Fruit fly (Drosophila melanogaster) whole organism, embryonic: ENCODE measurements around the gene mfr.

Source experiments
- Atf3 ChIP-seq: fragments of 200-800 bp; sonication (Bioruptor generic); optimal IDR thresholded peaks from 3 replicates; lab custom pipeline; 2016; ENCODE audit warnings: missing biosample characterization, missing genetic modification characterization
- Atf6 ChIP-seq: fragments of 200-800 bp; sonication (Bioruptor generic); IDR thresholded peaks from 2 replicates; pipeline ENCODE4 v1.3.6; 2022; ENCODE audit warnings: missing biosample characterization, missing genetic modification characterization
- BtbVII ChIP-seq: fragments of 200-800 bp; sonication (Bioruptor generic); optimal IDR thresholded peaks from 3 replicates; lab custom pipeline; 2017; ENCODE audit warnings: missing biosample characterization, mild to moderate bottlenecking, missing genetic modification characterization
- CG10979 ChIP-seq: fragments of 200-800 bp; sonication (Bioruptor generic); optimal IDR thresholded peaks from 2 replicates; lab custom pipeline; 2018; ENCODE audit warnings: missing biosample characterization, mild to moderate bottlenecking, missing genetic modification characterization, moderate library complexity
- CG11695 ChIP-seq: fragments of 200-800 bp; sonication (Bioruptor generic); IDR thresholded peaks from 3 replicates; pipeline ENCODE4 v1.3.6; 2022; ENCODE audit warnings: missing biosample characterization, missing genetic modification characterization
- CG14710 ChIP-seq: fragments of 200-800 bp; sonication (Bioruptor generic); optimal IDR thresholded peaks from 3 replicates; lab custom pipeline; 2019; ENCODE audit warnings: missing biosample characterization, mild to moderate bottlenecking, missing genetic modification characterization, moderate library complexity
- CG14965 ChIP-seq: fragments of 200-800 bp; sonication (Bioruptor generic); optimal IDR thresholded peaks from 2 replicates; lab custom pipeline; 2016; ENCODE audit warnings: missing biosample characterization, missing genetic modification characterization, borderline replicate concordance
- CG18476 ChIP-seq: fragments of 200-800 bp; sonication (Bioruptor generic); optimal IDR thresholded peaks from 2 replicates; lab custom pipeline; 2016; ENCODE audit warnings: missing biosample characterization, mild to moderate bottlenecking, missing genetic modification characterization
- CG2120 ChIP-seq: fragments of 200-800 bp; sonication (Bioruptor generic); optimal IDR thresholded peaks from 3 replicates; lab custom pipeline; 2016; ENCODE audit warnings: missing biosample characterization, missing genetic modification characterization
- CG2712 ChIP-seq: fragments of 200-800 bp; optimal IDR thresholded peaks from 3 replicates; lab custom pipeline; 2019; ENCODE audit warnings: missing biosample characterization, mild to moderate bottlenecking, missing genetic modification characterization, moderate library complexity
- CG31365 ChIP-seq: fragments of 200-800 bp; sonication (Bioruptor generic); optimal IDR thresholded peaks from 2 replicates; lab custom pipeline; 2018; ENCODE audit warnings: missing biosample characterization, mild to moderate bottlenecking, missing genetic modification characterization
- CG3163 ChIP-seq: fragments of 200-800 bp; sonication (Bioruptor generic); optimal IDR thresholded peaks from 3 replicates; lab custom pipeline; 2016; ENCODE audit warnings: missing biosample characterization, missing genetic modification characterization
- CG32767 ChIP-seq: fragments of 200-800 bp; sonication (Bioruptor generic); IDR thresholded peaks from 2 replicates; pipeline ENCODE4 v1.3.6; 2022; ENCODE audit warnings: missing biosample characterization, missing genetic modification characterization
- CG3847 ChIP-seq: fragments of 200-800 bp; sonication (Bioruptor generic); IDR thresholded peaks from 2 replicates; pipeline ENCODE4 v1.3.6; 2022; ENCODE audit warnings: missing biosample characterization, missing genetic modification characterization
- CG3995 ChIP-seq: fragments of 200-800 bp; sonication (Bioruptor generic); optimal IDR thresholded peaks from 3 replicates; lab custom pipeline; 2016; ENCODE audit warnings: missing biosample characterization, missing genetic modification characterization
- CG4707 ChIP-seq: fragments of 200-800 bp; sonication (Bioruptor generic); optimal IDR thresholded peaks from 2 replicates; lab custom pipeline; 2018; ENCODE audit warnings: missing biosample characterization, mild to moderate bottlenecking, missing genetic modification characterization, moderate library complexity
- CG6791 ChIP-seq: fragments of 200-800 bp; sonication (Bioruptor generic); IDR thresholded peaks from 3 replicates; pipeline ENCODE4 v1.3.6; 2022; ENCODE audit warnings: missing biosample characterization, missing genetic modification characterization; ENCODE audit not compliant: partially characterized antibody
- CG6854 ChIP-seq: fragments of 200-800 bp; sonication (Bioruptor generic); optimal IDR thresholded peaks from 3 replicates; lab custom pipeline; 2017; ENCODE audit warnings: missing biosample characterization, mild to moderate bottlenecking, missing genetic modification characterization
- CG7556 ChIP-seq: fragments of 200-800 bp; sonication (Bioruptor generic); optimal IDR thresholded peaks from 2 replicates; lab custom pipeline; 2017; ENCODE audit warnings: missing biosample characterization, mild to moderate bottlenecking, missing genetic modification characterization
- CG8290 ChIP-seq, 3 experiments: fragments of 200-800 bp; sonication (Bioruptor generic); optimal IDR thresholded peaks; 2 replicates each; lab custom pipeline; 2016 to 2019; ENCODE audit warnings: missing biosample characterization in 3 of 3, missing genetic modification characterization in 3 of 3, mild to moderate bottlenecking in 2 of 3, moderate library complexity in 1 of 3
- CoRest ChIP-seq: fragments of 200-800 bp; sonication (Bioruptor generic); optimal IDR thresholded peaks from 3 replicates; lab custom pipeline; 2018; ENCODE audit warnings: missing biosample characterization, mild to moderate bottlenecking, missing genetic modification characterization, moderate library complexity
- D19A ChIP-seq: fragments of 200-800 bp; optimal IDR thresholded peaks from 3 replicates; lab custom pipeline; 2019; ENCODE audit warnings: missing biosample characterization, mild to moderate bottlenecking, missing genetic modification characterization, moderate library complexity
- Dref ChIP-seq: fragments of 200-800 bp; sonication (Bioruptor generic); IDR thresholded peaks from 2 replicates; pipeline ENCODE4 v1.3.6; 2022; ENCODE audit warnings: missing biosample characterization, missing genetic modification characterization
- HLH3B ChIP-seq: fragments of 200-800 bp; sonication (Bioruptor generic); IDR thresholded peaks from 2 replicates; pipeline ENCODE4 v1.3.6; 2022; ENCODE audit warnings: missing biosample characterization, missing genetic modification characterization
- Hey ChIP-seq: fragments of 200-800 bp; sonication (Bioruptor generic); optimal IDR thresholded peaks from 3 replicates; lab custom pipeline; 2018; ENCODE audit warnings: missing biosample characterization, mild to moderate bottlenecking, missing genetic modification characterization
- Med ChIP-seq: fragments of 200-800 bp; sonication (Bioruptor generic); peaks from one replicate; lab custom pipeline; 2016; ENCODE audit warnings: missing biosample characterization, missing genetic modification characterization, mild to moderate bottlenecking, inconsistent platforms, moderate library complexity
- Mes4 ChIP-seq: fragments of 200-800 bp; sonication (Bioruptor generic); optimal IDR thresholded peaks from 2 replicates; lab custom pipeline; 2016; ENCODE audit warnings: missing biosample characterization, missing genetic modification characterization
- Nf-YC ChIP-seq: fragments of 200-800 bp; optimal IDR thresholded peaks from 3 replicates; lab custom pipeline; 2019; ENCODE audit warnings: missing biosample characterization, mild to moderate bottlenecking, missing genetic modification characterization, moderate library complexity
- Oaz ChIP-seq: fragments of 200-800 bp; sonication (Bioruptor generic); IDR thresholded peaks from 2 replicates; pipeline ENCODE4 v1.3.6; 2022; ENCODE audit warnings: missing biosample characterization, missing genetic modification characterization
- abd-A ChIP-seq: fragments of 200-800 bp; sonication (Bioruptor generic); optimal IDR thresholded peaks from 3 replicates; lab custom pipeline; 2019; ENCODE audit warnings: missing biosample characterization, mild to moderate bottlenecking, missing genetic modification characterization, moderate library complexity
- ac ChIP-seq: fragments of 200-800 bp; sonication (Bioruptor generic); optimal IDR thresholded peaks from 3 replicates; lab custom pipeline; 2017; ENCODE audit warnings: missing biosample characterization, mild to moderate bottlenecking, missing genetic modification characterization
- chif ChIP-seq, 2 experiments: fragments of 200-800 bp; sonication (Bioruptor generic); optimal IDR thresholded peaks; 3 replicates each; lab custom pipeline; 2016; ENCODE audit warnings: missing biosample characterization in 2 of 2, missing genetic modification characterization in 2 of 2
- chinmo ChIP-seq: fragments of 200-800 bp; sonication (Bioruptor generic); IDR thresholded peaks from 4 replicates; pipeline ENCODE4 v1.3.6; 2022; ENCODE audit warnings: missing biosample characterization, missing genetic modification characterization; ENCODE audit not compliant: partially characterized antibody
- chm ChIP-seq: fragments of 200-800 bp; sonication (Bioruptor generic); IDR thresholded peaks from 2 replicates; pipeline ENCODE4 v1.3.6; 2022; ENCODE audit warnings: missing biosample characterization, missing genetic modification characterization
- ci ChIP-seq: fragments of 200-800 bp; sonication (Bioruptor generic); IDR thresholded peaks from 3 replicates; pipeline ENCODE4 v1.3.6; 2022; ENCODE audit warnings: missing biosample characterization, missing genetic modification characterization
- dmrt99B ChIP-seq: fragments of 200-800 bp; sonication (Bioruptor generic); optimal IDR thresholded peaks from 2 replicates; lab custom pipeline; 2018; ENCODE audit warnings: missing biosample characterization, mild to moderate bottlenecking, missing genetic modification characterization, moderate library complexity
- fru ChIP-seq: fragments of >200 bp; optimal IDR thresholded peaks from 2 replicates; lab custom pipeline; 2017
- fu2 ChIP-seq: fragments of 200-800 bp; sonication (Bioruptor generic); optimal IDR thresholded peaks from 2 replicates; lab custom pipeline; 2016; ENCODE audit warnings: missing biosample characterization, missing genetic modification characterization
- insv ChIP-seq, 2 experiments: fragments of 200-800 bp; sonication (Bioruptor generic); optimal IDR thresholded peaks; 3 replicates each; lab custom pipeline; 2016 to 2018; ENCODE audit warnings: missing biosample characterization in 2 of 2, missing genetic modification characterization in 2 of 2
- kay ChIP-seq: fragments of 200-800 bp; sonication (Bioruptor generic); optimal IDR thresholded peaks from 2 replicates; lab custom pipeline; 2016; ENCODE audit warnings: missing biosample characterization, missing genetic modification characterization
- knrl ChIP-seq: fragments of 200-800 bp; sonication (Bioruptor generic); IDR thresholded peaks from 3 replicates; pipeline ENCODE4 v1.3.6; 2022; ENCODE audit warnings: missing biosample characterization, missing genetic modification characterization; ENCODE audit not compliant: partially characterized antibody
- lab ChIP-seq: fragments of 200-800 bp; sonication (Bioruptor generic); optimal IDR thresholded peaks from 3 replicates; lab custom pipeline; 2017; ENCODE audit warnings: missing biosample characterization, missing genetic modification characterization, mild to moderate bottlenecking, moderate library complexity, missing genetic modification reagents
- lmd ChIP-seq: fragments of 200-800 bp; sonication (Bioruptor generic); IDR thresholded peaks from 2 replicates; pipeline ENCODE4 v1.3.6; 2022; ENCODE audit warnings: missing biosample characterization, missing genetic modification characterization
- onecut ChIP-seq: fragments of 200-800 bp; sonication (Bioruptor generic); IDR thresholded peaks from 2 replicates; pipeline ENCODE4 v1.3.6; 2022; ENCODE audit warnings: missing biosample characterization, missing genetic modification characterization
- otp ChIP-seq: fragments of 200-800 bp; sonication (Bioruptor generic); IDR thresholded peaks from 3 replicates; pipeline ENCODE4, ENCODE4 v1.3.6; 2022; ENCODE audit warnings: missing biosample characterization, missing genetic modification characterization
- pros ChIP-seq: fragments of 200-800 bp; sonication (Bioruptor generic); optimal IDR thresholded peaks from 3 replicates; lab custom pipeline; 2019; ENCODE audit warnings: missing biosample characterization, mild to moderate bottlenecking, missing genetic modification characterization, moderate library complexity
- psq ChIP-seq: fragments of 200-800 bp; sonication (Bioruptor generic); optimal IDR thresholded peaks from 2 replicates; lab custom pipeline; 2017; ENCODE audit warnings: missing biosample characterization, missing genetic modification characterization
- sr ChIP-seq: fragments of 200-800 bp; sonication (Bioruptor generic); IDR thresholded peaks from 3 replicates; pipeline ENCODE4 v1.3.6; 2022; ENCODE audit warnings: missing biosample characterization, missing genetic modification characterization
- sug ChIP-seq: fragments of 200-800 bp; optimal IDR thresholded peaks from 2 replicates; lab custom pipeline; 2019; ENCODE audit warnings: missing biosample characterization, mild to moderate bottlenecking, missing genetic modification characterization, moderate library complexity
- tll ChIP-seq, 2 experiments: fragments of 200-800 bp in 1 of 2; fragments of >200 bp in 1 of 2; sonication (Bioruptor generic) in 1 of 2; optimal IDR thresholded peaks; 2 replicates each; lab custom pipeline; 2017 to 2019; ENCODE audit warnings: missing biosample characterization in 2 of 2, missing genetic modification characterization in 2 of 2, mild to moderate bottlenecking in 1 of 2, moderate library complexity in 1 of 2
- ttk ChIP-seq: fragments of 200-800 bp; sonication (Bioruptor generic); IDR thresholded peaks from 2 replicates; pipeline ENCODE4 v2.1.2; 2022; ENCODE audit warnings: missing biosample characterization, missing genetic modification characterization
- unpg ChIP-seq: fragments of 200-800 bp; sonication (Bioruptor generic); optimal IDR thresholded peaks from 3 replicates; lab custom pipeline; 2018; ENCODE audit warnings: missing biosample characterization, mild to moderate bottlenecking, missing genetic modification characterization, moderate library complexity

Gene mfr

DNA sequence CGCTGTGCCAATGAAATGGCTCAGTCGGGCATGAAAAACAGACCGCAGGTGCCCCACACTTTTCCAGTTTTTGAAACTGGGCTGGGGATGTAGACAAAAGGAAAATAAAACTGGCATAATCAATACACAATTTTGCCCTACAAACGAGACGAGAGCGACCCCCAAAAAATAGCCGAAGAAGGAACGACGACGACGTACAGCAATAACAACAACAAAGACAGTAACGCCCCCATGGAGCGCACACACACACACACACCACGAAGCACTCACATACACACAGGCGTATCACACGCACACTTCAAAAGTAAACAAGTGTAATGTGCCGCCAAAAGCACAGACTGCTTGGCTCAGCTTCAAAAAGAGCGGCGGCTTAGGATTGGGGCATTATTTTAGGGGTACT lies 39.0 kb upstream of the mfr start (continued):
- TF ChIP-seq CG3847 (GFP tag; lab: Robert Waterston, UW) = no peak
- TF ChIP-seq Oaz = no peak
- TF ChIP-seq CG32767 (GFP tag; lab: Robert Waterston, UW) = peak; percentile 52
- TF ChIP-seq CG10979 (tag; lab: Kevin White, UChicago) = no peak
- no peak for TF ChIP-seq tll (GFP tag; optimal IDR thresholded peaks at IDR 0.05; lab: Kevin White, UChicago)
- TF ChIP-seq chif (GFP tag; optimal IDR thresholded peaks at IDR 0.05; lab: Kevin White, UChicago) = no peak
- peak; percentile 69 for TF ChIP-seq Med (GFP tag; lab: Kevin White, UChicago)
- TF ChIP-seq chm = no peak
- TF ChIP-seq CG11695 (GFP tag; lab: Robert Waterston, UW) = no peak
- TF ChIP-seq fru = no peak
- TF ChIP-seq lab (GFP tag; lab: Kevin White, UChicago) = no peak
- TF ChIP-seq onecut = peak; percentile 65; the same call in 1 of the 2 replicates
- no peak for TF ChIP-seq kay
- no peak for TF ChIP-seq BtbVII (GFP tag; lab: Kevin White, UChicago)
- no peak for TF ChIP-seq CG31365 (tag; lab: Kevin White, UChicago)
- no peak for TF ChIP-seq insv (GFP tag; optimal IDR thresholded peaks at IDR 0.05; lab: Kevin White, UChicago)
- no peak for TF ChIP-seq CG3163
- TF ChIP-seq ci (GFP tag; lab: Robert Waterston, UW) = no peak
- TF ChIP-seq CG3995 = no peak
- TF ChIP-seq CG4707 (GFP tag; lab: Kevin White, UChicago) = no peak
- TF ChIP-seq chinmo (GFP tag; lab: Robert Waterston, UW) = 0 out of 4 replicates have a peak, but pooled peaks have one; percentile 45
- no peak for TF ChIP-seq CG14710 (tag; lab: Kevin White, UChicago)
- peak; percentile 62 for TF ChIP-seq abd-A (tag; lab: Kevin White, UChicago)
- TF ChIP-seq CG14965 (GFP tag; lab: Kevin White, UChicago) = no peak
- TF ChIP-seq CG6854 (GFP tag; lab: Kevin White, UChicago) = no peak
- no peak for TF ChIP-seq ac (GFP tag; lab: Kevin White, UChicago)
- no peak for TF ChIP-seq Mes4
- no peak for TF ChIP-seq pros (GFP tag; lab: Kevin White, UChicago)
- no peak for TF ChIP-seq CG18476 (GFP tag; lab: Kevin White, UChicago)
- TF ChIP-seq CG6791 (GFP tag; lab: Robert Waterston, UW) = no peak
- no peak for TF ChIP-seq fu2 (GFP tag; lab: Kevin White, UChicago)
- peak; percentile 24 for TF ChIP-seq Hey (tag; lab: Kevin White, UChicago)
- TF ChIP-seq dmrt99B = no peak
- no peak for TF ChIP-seq Atf6 (GFP tag; lab: Robert Waterston, UW)
- peak; percentile 4 for TF ChIP-seq Nf-YC (tag; lab: Kevin White, UChicago)

DNA sequence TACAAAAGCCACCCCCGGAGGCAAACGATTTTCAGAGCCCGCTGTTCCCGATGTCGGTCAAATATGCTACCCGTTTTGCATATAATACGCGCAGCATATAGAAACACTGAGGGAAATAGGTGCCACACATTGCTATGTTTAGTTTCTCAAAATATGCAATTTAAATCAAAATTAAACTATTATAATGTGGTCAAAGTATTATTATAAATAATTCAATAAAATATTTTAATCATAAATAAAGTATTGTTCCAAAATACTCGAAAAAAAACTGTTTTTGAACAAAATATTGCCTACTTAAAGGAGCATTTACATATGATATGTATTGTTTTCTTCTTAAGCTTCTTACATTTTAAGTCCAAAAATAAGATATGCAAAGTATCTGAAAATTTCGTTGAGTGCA lies 38.5 kb upstream of the mfr start:
- no peak for TF ChIP-seq CG8290 (GFP tag; optimal IDR thresholded peaks at IDR 0.05; lab: Kevin White, UChicago)
- no peak for TF ChIP-seq CG8290 (tag; optimal IDR thresholded peaks at IDR 0.05; lab: Kevin White, UChicago)
- peak; percentile 74 for TF ChIP-seq CG7556 (GFP tag; lab: Kevin White, UChicago)
- TF ChIP-seq Atf3 (GFP tag; lab: Kevin White, UChicago) = no peak
- TF ChIP-seq D19A (tag; lab: Kevin White, UChicago) = peak; percentile 67
- TF ChIP-seq psq (GFP tag; lab: Kevin White, UChicago) = no peak
- peak; percentile 28; the same call in 1 of the 2 replicates for TF ChIP-seq lmd
- TF ChIP-seq BtbVII (GFP tag; lab: Kevin White, UChicago) = peak; percentile 12
- peak; percentile 76 for TF ChIP-seq CG2712
- TF ChIP-seq CoRest (tag; lab: Kevin White, UChicago) = peak; percentile 78
- no peak for TF ChIP-seq sug (tag; lab: Kevin White, UChicago)
- TF ChIP-seq knrl (GFP tag; lab: Robert Waterston, UW) = no peak
- TF ChIP-seq ac (GFP tag; lab: Kevin White, UChicago) = no peak
- TF ChIP-seq Dref = no peak
- peak; percentile 45; the same call in 1 of the 2 replicates for TF ChIP-seq HLH3B
- peak; percentile 51 for TF ChIP-seq unpg (GFP tag; lab: Kevin White, UChicago)
- TF ChIP-seq CG2120 (GFP tag; lab: Kevin White, UChicago) = no peak
- TF ChIP-seq ttk (GFP tag; lab: Robert Waterston, UW) = 0 out of 2 replicates have a peak, but pooled peaks have one; percentile 23
- no peak for TF ChIP-seq otp (GFP tag; lab: Robert Waterston, UW)
- no peak for TF ChIP-seq sr (GFP tag; lab: Robert Waterston, UW)
